Fruit fly (Drosophila melanogaster) whole organism, prepupa: ENCODE data around the gene Ccn.

Experiments used
- CG8319 ChIP-seq: fragments of 200-800 bp; sonication (Bioruptor generic); optimal IDR thresholded peaks from 3 replicates; lab custom pipeline; 2016; ENCODE audit warnings: missing biosample characterization, missing genetic modification characterization
- acj6 ChIP-seq: fragments of 200-800 bp; sonication (Bioruptor generic); optimal IDR thresholded peaks from 3 replicates; lab custom pipeline; 2016; ENCODE audit warnings: missing biosample characterization, missing genetic modification characterization

DNA sequence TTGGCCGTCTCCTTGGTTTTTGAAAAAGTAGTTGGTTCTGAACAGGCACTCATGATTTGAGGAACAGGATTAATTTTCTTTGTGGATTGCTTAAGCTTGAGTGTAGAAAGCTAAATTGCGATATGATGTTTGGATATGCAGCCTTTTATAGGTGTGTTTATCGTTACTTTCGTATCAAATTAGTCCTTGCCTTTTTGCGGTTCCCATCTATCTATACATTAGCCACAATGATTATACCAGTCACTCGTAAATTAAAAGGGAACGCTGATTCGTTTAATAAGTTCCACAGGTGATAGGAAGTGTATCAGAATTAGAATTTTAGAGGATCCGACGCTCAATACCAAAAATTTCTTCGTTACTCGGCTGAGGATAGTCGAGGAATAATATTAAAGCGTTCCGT lies 56.9 kb downstream of the Ccn start, which contains the start of gene CG6034:
- TF ChIP-seq acj6 (GFP tag; lab: Kevin White, UChicago): no peak
- no peak for TF ChIP-seq CG8319 (GFP tag; lab: Kevin White, UChicago)
